In the genomic region with DNA sequence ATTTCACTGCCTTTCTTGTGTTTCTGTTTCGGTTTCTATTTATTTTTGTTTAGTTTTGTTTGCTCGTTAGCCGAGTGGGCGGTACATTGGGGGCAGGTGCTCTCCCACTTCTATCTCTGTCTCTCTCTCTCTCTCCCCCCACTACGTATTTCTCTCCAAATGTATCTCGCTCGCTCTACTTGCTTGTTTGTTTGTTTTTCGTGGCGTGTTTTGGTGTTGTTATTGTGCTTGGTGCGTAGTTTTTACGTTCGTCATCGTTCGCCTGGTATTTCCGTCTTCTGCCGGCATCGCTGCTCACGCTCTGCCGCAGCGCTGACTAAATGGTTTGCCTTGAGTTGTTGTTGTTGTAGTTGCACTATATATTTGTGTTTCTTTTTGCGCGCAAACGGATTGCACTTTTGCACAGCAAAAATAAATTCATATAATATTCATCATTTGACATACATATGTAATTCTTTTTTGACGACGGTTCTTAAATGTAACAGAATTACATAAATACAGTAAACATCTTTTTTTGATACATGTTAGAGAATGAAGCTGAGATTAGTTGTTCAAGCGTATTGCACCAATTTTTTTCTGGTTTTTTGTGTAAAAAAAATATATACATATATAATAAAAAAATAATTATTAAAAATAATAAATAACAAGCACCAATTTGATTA, we compare ENCODE assay signal across 1 fruit fly cellular context.
TF ChIP-seq lines count a peak whose summit lies in the region.

No protein-coding gene starts in this region.

TF ChIP-seq in whole organism, embryonic, 481 proteins besides CTCF, POLR2A, EP300 and RAD21 (continued from another document):
- no peak for TF ChIP-seq CG32772 (GFP tag; IDR thresholded peaks at IDR 0.05; lab: Robert Waterston, UW)
- no peak for TF ChIP-seq CG18011 (GFP tag; optimal IDR thresholded peaks at IDR 0.05; lab: Kevin White, UChicago)
- TF ChIP-seq Dip2 (GFP tag; IDR thresholded peaks at IDR 0.05; lab: Robert Waterston, UW) = no peak
- TF ChIP-seq CG15696 (tag; optimal IDR thresholded peaks at IDR 0.05; lab: Kevin White, UChicago) = no peak
- TF ChIP-seq CG8478 (optimal IDR thresholded peaks at IDR 0.05; lab: Kevin White, UChicago) = no peak
- TF ChIP-seq mld (GFP tag; IDR thresholded peaks at IDR 0.05; lab: Robert Waterston, UW; ENCODE audit: partially characterized antibody) = no peak
- peak; percentile 89 for TF ChIP-seq fd64A (GFP tag; optimal IDR thresholded peaks at IDR 0.05; lab: Kevin White, UChicago)
- TF ChIP-seq Bteb2 (GFP tag; optimal IDR thresholded peaks at IDR 0.05; lab: Kevin White, UChicago) = no peak
- peak; percentile 20 for TF ChIP-seq pros (GFP tag; optimal IDR thresholded peaks at IDR 0.05; lab: Kevin White, UChicago)
- TF ChIP-seq slou (GFP tag; optimal IDR thresholded peaks at IDR 0.05; lab: Kevin White, UChicago) = no peak
- TF ChIP-seq Adf1 (GFP tag; IDR thresholded peaks at IDR 0.05; lab: Robert Waterston, UW) = peak; percentile 96
- no peak; the same call in 2 of the 3 replicates for TF ChIP-seq CG34422 (GFP tag; IDR thresholded peaks at IDR 0.05; lab: Robert Waterston, UW)
- TF ChIP-seq nerfin-1 (tag; optimal IDR thresholded peaks at IDR 0.05; lab: Kevin White, UChicago) = peak; percentile 47
- no peak for TF ChIP-seq wdn (GFP tag; IDR thresholded peaks at IDR 0.05; lab: Robert Waterston, UW)
- TF ChIP-seq BEAF-32 (GFP tag; optimal IDR thresholded peaks at IDR 0.05; lab: Kevin White, UChicago) = no peak
- no peak for TF ChIP-seq Bdp1 (GFP tag; optimal IDR thresholded peaks at IDR 0.05; lab: Kevin White, UChicago)
- TF ChIP-seq Oaz (GFP tag; IDR thresholded peaks at IDR 0.05; lab: Robert Waterston, UW) = no peak
- TF ChIP-seq CG31388 (GFP tag; optimal IDR thresholded peaks at IDR 0.05; lab: Kevin White, UChicago) = no peak
- no peak for TF ChIP-seq esg (GFP tag; conservative IDR thresholded peaks at IDR 0.05; lab: Robert Waterston, UW)
- TF ChIP-seq C15 (GFP tag; IDR thresholded peaks at IDR 0.05; lab: Robert Waterston, UW) = no peak
- peak; percentile 3 for TF ChIP-seq kay (GFP tag; optimal IDR thresholded peaks at IDR 0.05; lab: Kevin White, UChicago)
- TF ChIP-seq phol (tag; optimal IDR thresholded peaks at IDR 0.05; lab: Kevin White, UChicago) = no peak
- no peak for TF ChIP-seq oc (tag; optimal IDR thresholded peaks at IDR 0.05; lab: Kevin White, UChicago)
- TF ChIP-seq Xrp1 (GFP tag; IDR thresholded peaks at IDR 0.05; lab: Robert Waterston, UW) = peak; percentile 41; the same call in 1 of the 2 replicates
- TF ChIP-seq CG4360 (GFP tag; IDR thresholded peaks at IDR 0.05; lab: Robert Waterston, UW) = peak; percentile 89
- no peak for TF ChIP-seq CG14050 (GFP tag; IDR thresholded peaks at IDR 0.05; lab: Robert Waterston, UW)
